Fruit fly (Drosophila melanogaster) whole organism, pupa: ENCODE measurements around the gene Rpt6R.

Experiments used
- CG13204 ChIP-seq: fragments of 200-800 bp; sonication (Bioruptor generic); optimal IDR thresholded peaks from 2 replicates; lab custom pipeline; 2018; ENCODE audit warnings: missing biosample characterization, mild to moderate bottlenecking, missing genetic modification characterization, moderate library complexity
- CG17806 ChIP-seq: fragments of 200-800 bp; sonication (Bioruptor generic); optimal IDR thresholded peaks from 2 replicates; lab custom pipeline; 2018; ENCODE audit warnings: missing biosample characterization, mild to moderate bottlenecking, missing genetic modification characterization, moderate library complexity
- CG8159 ChIP-seq: fragments of 200-800 bp; sonication (Bioruptor generic); optimal IDR thresholded peaks from 3 replicates; lab custom pipeline; 2018; ENCODE audit warnings: missing biosample characterization, mild to moderate bottlenecking, missing genetic modification characterization, moderate library complexity
- CG8301 ChIP-seq: fragments of 200-800 bp; sonication (Bioruptor generic); optimal IDR thresholded peaks from 2 replicates; lab custom pipeline; 2018; ENCODE audit warnings: missing biosample characterization, mild to moderate bottlenecking, missing genetic modification characterization
- Ets98B ChIP-seq: fragments of 200-800 bp; sonication (Bioruptor generic); IDR thresholded peaks from 2 replicates; pipeline ENCODE4 v1.3.6; 2022; ENCODE audit warnings: missing biosample characterization, missing genetic modification characterization
- Snoo ChIP-seq: fragments of 200-800 bp; sonication (Bioruptor generic); optimal IDR thresholded peaks from 3 replicates; lab custom pipeline; 2017; ENCODE audit warnings: missing biosample characterization, mild to moderate bottlenecking, missing genetic modification characterization, inconsistent platforms

dm6 chr3R:30536919-30537318 is 46.6 kb downstream of the Rpt6R start:
- TF ChIP-seq Snoo (tag; lab: Kevin White, UChicago) (no peak), CG17806 (tag; lab: Kevin White, UChicago) (no peak), CG8301 (tag; lab: Kevin White, UChicago) (no peak), CG8159 (tag; lab: Kevin White, UChicago) (no peak), Ets98B (GFP tag; lab: Robert Waterston, UW) (no peak), CG13204 (GFP tag; lab: Kevin White, UChicago) (no peak)
